Worm (Caenorhabditis elegans): ENCODE measurements around the gene F28B4.1.

DNA sequence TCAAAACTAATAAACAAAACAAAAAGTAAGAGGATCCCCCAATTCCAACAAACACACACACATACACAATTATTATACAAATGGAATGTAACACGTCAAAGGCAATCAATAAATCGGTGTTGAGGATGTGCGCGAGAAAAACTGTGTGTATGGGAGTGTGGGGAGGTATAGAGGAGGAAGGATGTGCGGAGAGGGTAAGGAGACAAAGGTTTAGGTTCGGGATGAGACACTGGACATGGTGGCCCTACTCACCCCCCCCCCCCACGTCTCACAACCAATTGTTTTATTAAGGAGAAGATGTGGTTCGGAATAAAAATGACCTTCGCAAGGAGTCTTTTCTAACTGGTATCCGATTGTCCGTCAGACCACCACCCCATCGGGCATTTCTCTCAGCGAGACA, 18.3 kb downstream of the F28B4.1 start:
- TF ChIP-seq ceh-82 (tag; optimal IDR thresholded peaks at IDR 0.05) = no peak
- TF ChIP-seq nhr-77 (tag; optimal IDR thresholded peaks at IDR 0.05) = no peak
- no peak for TF ChIP-seq ztf-11 (tag; optimal IDR thresholded peaks at IDR 0.05)
- no peak for TF ChIP-seq lin-39 (tag; optimal IDR thresholded peaks at IDR 0.05)
- no peak for TF ChIP-seq jun-1 (tag; optimal IDR thresholded peaks at IDR 0.05)

Measured in whole organism, L3 larva.